Fruit fly (Drosophila melanogaster) whole organism, embryonic: ENCODE results near the gene Cpr67Fb.

Source experiments
- Adf1 ChIP-seq: fragments of 200-800 bp; sonication (Bioruptor generic); IDR thresholded peaks from 2 replicates; pipeline ENCODE4 v1.3.6; 2022; ENCODE audit warnings: missing biosample characterization, missing genetic modification characterization
- Awh ChIP-seq: fragments of 200-800 bp; sonication (Bioruptor generic); IDR thresholded peaks from 2 replicates; pipeline ENCODE4, ENCODE4 v1.3.6; 2022; ENCODE audit warnings: missing biosample characterization, missing genetic modification characterization
- CG10366 ChIP-seq: fragments of 200-800 bp; sonication (Bioruptor generic); IDR thresholded peaks from 2 replicates; pipeline ENCODE4 v1.3.6; 2022; ENCODE audit warnings: missing biosample characterization, missing genetic modification characterization
- CG10431 ChIP-seq: fragments of 200-800 bp; sonication (Bioruptor generic); optimal IDR thresholded peaks from 3 replicates; lab custom pipeline; 2018; ENCODE audit warnings: missing biosample characterization, mild to moderate bottlenecking, missing genetic modification characterization
- CG10979 ChIP-seq: fragments of 200-800 bp; sonication (Bioruptor generic); optimal IDR thresholded peaks from 2 replicates; lab custom pipeline; 2018; ENCODE audit warnings: missing biosample characterization, mild to moderate bottlenecking, missing genetic modification characterization, moderate library complexity
- CG11456 ChIP-seq: fragments of 200-800 bp; sonication (Bioruptor generic); IDR thresholded peaks from 3 replicates; pipeline ENCODE4 v1.3.6; 2022; ENCODE audit warnings: missing biosample characterization, missing genetic modification characterization
- CG11696 ChIP-seq: fragments of 200-800 bp; sonication (Bioruptor generic); IDR thresholded peaks from 2 replicates; pipeline ENCODE4 v1.3.6; 2022; ENCODE audit warnings: missing biosample characterization, missing genetic modification characterization
- CG12104 ChIP-seq: fragments of 200-800 bp; sonication (Bioruptor generic); optimal IDR thresholded peaks from 3 replicates; lab custom pipeline; 2016; ENCODE audit warnings: missing biosample characterization, missing genetic modification characterization
- CG12155 ChIP-seq: fragments of 200-800 bp; sonication (Bioruptor generic); optimal IDR thresholded peaks from 3 replicates; lab custom pipeline; 2016; ENCODE audit warnings: missing biosample characterization, missing genetic modification characterization
- CG12769 ChIP-seq: fragments of 200-800 bp; sonication (Bioruptor generic); optimal IDR thresholded peaks from 2 replicates; lab custom pipeline; 2019; ENCODE audit warnings: missing biosample characterization, mild to moderate bottlenecking, missing genetic modification characterization, moderate library complexity
- CG13123 ChIP-seq: fragments of 200-800 bp; sonication (Bioruptor generic); optimal IDR thresholded peaks from 2 replicates; lab custom pipeline; 2016; ENCODE audit warnings: missing biosample characterization, missing genetic modification characterization
- CG14014 ChIP-seq: fragments of 200-800 bp; sonication (Bioruptor generic); IDR thresholded peaks from 2 replicates; pipeline ENCODE4 v1.3.6; 2022; ENCODE audit warnings: missing biosample characterization, missing genetic modification characterization
- CG15479 ChIP-seq: fragments of 200-800 bp; sonication (Bioruptor generic); optimal IDR thresholded peaks from 3 replicates; lab custom pipeline; 2019; ENCODE audit warnings: missing biosample characterization, mild to moderate bottlenecking, missing genetic modification characterization, moderate library complexity
- CG18599 ChIP-seq: fragments of 200-800 bp; sonication (Bioruptor generic); optimal IDR thresholded peaks from 3 replicates; lab custom pipeline; 2017; ENCODE audit warnings: missing biosample characterization, missing genetic modification characterization, mild to moderate bottlenecking, moderate library complexity, missing genetic modification reagents
- CG2199 ChIP-seq: fragments of 200-800 bp; sonication (Bioruptor generic); IDR thresholded peaks from 3 replicates; pipeline ENCODE4 v1.3.6; 2022; ENCODE audit warnings: missing biosample characterization, missing genetic modification characterization
- CG2712 ChIP-seq: fragments of 200-800 bp; optimal IDR thresholded peaks from 3 replicates; lab custom pipeline; 2019; ENCODE audit warnings: missing biosample characterization, mild to moderate bottlenecking, missing genetic modification characterization, moderate library complexity
- CG32772 ChIP-seq: fragments of 200-800 bp; sonication (Bioruptor generic); IDR thresholded peaks from 2 replicates; pipeline ENCODE4 v1.3.6; 2022; ENCODE audit warnings: missing biosample characterization, missing genetic modification characterization
- CG3995 ChIP-seq: fragments of 200-800 bp; sonication (Bioruptor generic); optimal IDR thresholded peaks from 3 replicates; lab custom pipeline; 2016; ENCODE audit warnings: missing biosample characterization, missing genetic modification characterization
- CG4360 ChIP-seq: fragments of 200-800 bp; sonication (Bioruptor generic); IDR thresholded peaks from 2 replicates; pipeline ENCODE4 v1.3.6; 2022; ENCODE audit warnings: missing biosample characterization, missing genetic modification characterization
- CG4404 ChIP-seq: fragments of 200-800 bp; sonication (Bioruptor generic); IDR thresholded peaks from 2 replicates; pipeline ENCODE4 v1.3.6; 2022; ENCODE audit warnings: missing biosample characterization, missing genetic modification characterization
- CG4730 ChIP-seq: fragments of 200-800 bp; sonication (Bioruptor generic); IDR thresholded peaks from 2 replicates; pipeline ENCODE4 v1.3.6; 2022; ENCODE audit warnings: missing biosample characterization, missing genetic modification characterization
- CG5180 ChIP-seq: fragments of 200-800 bp; sonication (Bioruptor generic); optimal IDR thresholded peaks from 3 replicates; lab custom pipeline; 2017; ENCODE audit warnings: missing biosample characterization, missing genetic modification characterization, mild to moderate bottlenecking, moderate library complexity, missing genetic modification reagents
- CG6791 ChIP-seq: fragments of 200-800 bp; sonication (Bioruptor generic); IDR thresholded peaks from 3 replicates; pipeline ENCODE4 v1.3.6; 2022; ENCODE audit warnings: missing biosample characterization, missing genetic modification characterization; ENCODE audit not compliant: partially characterized antibody
- Dip3 ChIP-seq: fragments of 200-800 bp; sonication (Bioruptor generic); optimal IDR thresholded peaks from 3 replicates; lab custom pipeline; 2016; ENCODE audit warnings: missing biosample characterization, missing genetic modification characterization
- Doc2 ChIP-seq: fragments of 200-800 bp; sonication (Bioruptor generic); IDR thresholded peaks from 2 replicates; pipeline ENCODE4 v1.3.6; 2022; ENCODE audit warnings: missing biosample characterization, missing genetic modification characterization
- Ets65A ChIP-seq: fragments of 200-800 bp; sonication (Bioruptor generic); peaks from one replicate; lab custom pipeline; 2016; ENCODE audit warnings: missing biosample characterization, missing genetic modification characterization
- Max ChIP-seq: fragments of 200-800 bp; sonication (Bioruptor generic); optimal IDR thresholded peaks from 2 replicates; lab custom pipeline; 2016; ENCODE audit warnings: missing biosample characterization, mild to moderate bottlenecking, missing genetic modification characterization
- Neu2 ChIP-seq: fragments of 200-800 bp; sonication (Bioruptor generic); optimal IDR thresholded peaks from 3 replicates; lab custom pipeline; 2016; ENCODE audit warnings: missing biosample characterization, missing genetic modification characterization, borderline replicate concordance
- Oli ChIP-seq: fragments of 200-800 bp; sonication (Bioruptor generic); optimal IDR thresholded peaks from 2 replicates; lab custom pipeline; 2018; ENCODE audit warnings: missing biosample characterization, mild to moderate bottlenecking, missing genetic modification characterization, moderate library complexity
- Rfx ChIP-seq: fragments of 200-800 bp; sonication (Bioruptor generic); IDR thresholded peaks from 2 replicates; pipeline ENCODE4 v1.3.6; 2022; ENCODE audit warnings: missing biosample characterization, missing genetic modification characterization
- Stat92E ChIP-seq, 3 experiments: fragments of >200 bp in 2 of 3; fragments of 200-800 bp in 1 of 3; sonication (Bioruptor generic) in 1 of 3; optimal IDR thresholded peaks; 2 replicates each; lab custom pipeline; 2017 to 2019; ENCODE audit warnings: missing biosample characterization in 3 of 3, missing genetic modification characterization in 3 of 3, mild to moderate bottlenecking in 1 of 3, moderate library complexity in 1 of 3
- ap ChIP-seq: fragments of 200-800 bp; sonication (Bioruptor generic); IDR thresholded peaks from 2 replicates; pipeline ENCODE4 v1.3.6; 2022; ENCODE audit warnings: missing biosample characterization, missing genetic modification characterization
- cg ChIP-seq: fragments of 200-800 bp; sonication (Bioruptor generic); optimal IDR thresholded peaks from 3 replicates; lab custom pipeline; 2019; ENCODE audit warnings: missing biosample characterization, mild to moderate bottlenecking, missing genetic modification characterization, moderate library complexity
- ci ChIP-seq: fragments of 200-800 bp; sonication (Bioruptor generic); IDR thresholded peaks from 3 replicates; pipeline ENCODE4 v1.3.6; 2022; ENCODE audit warnings: missing biosample characterization, missing genetic modification characterization
- crol ChIP-seq: fragments of 200-800 bp; sonication (Bioruptor generic); IDR thresholded peaks from 2 replicates; pipeline ENCODE4 v1.3.6; 2022; ENCODE audit warnings: missing biosample characterization, missing genetic modification characterization
- dpn ChIP-seq, 2 experiments: fragments of 200-800 bp; sonication (Bioruptor generic); optimal IDR thresholded peaks; 3 replicates each; lab custom pipeline; 2016; ENCODE audit warnings: missing biosample characterization in 2 of 2, missing genetic modification characterization in 2 of 2
- en ChIP-seq: fragments of 200-800 bp; sonication (Bioruptor generic); optimal IDR thresholded peaks from 2 replicates; lab custom pipeline; 2016; ENCODE audit warnings: missing biosample characterization, missing genetic modification characterization
- esg ChIP-seq: fragments of 200-800 bp; sonication (Bioruptor generic); conservative IDR thresholded peaks from 2 replicates; pipeline ENCODE4 v1.3.6; 2022; ENCODE audit warnings: missing biosample characterization, missing genetic modification characterization
- exex ChIP-seq: fragments of 200-800 bp; sonication (Bioruptor generic); optimal IDR thresholded peaks from 4 replicates; lab custom pipeline; 2018; ENCODE audit warnings: missing biosample characterization, mild to moderate bottlenecking, missing genetic modification characterization, moderate library complexity
- fd64A ChIP-seq: fragments of 200-800 bp; sonication (Bioruptor generic); optimal IDR thresholded peaks from 3 replicates; lab custom pipeline; 2018; ENCODE audit warnings: missing biosample characterization, mild to moderate bottlenecking, missing genetic modification characterization
- fd96Cb ChIP-seq: fragments of 200-800 bp; sonication (Bioruptor generic); optimal IDR thresholded peaks from 2 replicates; lab custom pipeline; 2018; ENCODE audit warnings: missing biosample characterization, mild to moderate bottlenecking, missing genetic modification characterization, moderate library complexity
- ken ChIP-seq: fragments of 200-800 bp; sonication (Bioruptor generic); IDR thresholded peaks from 3 replicates; pipeline ENCODE4 v1.3.6; 2022; ENCODE audit warnings: missing biosample characterization, missing genetic modification characterization
- kni ChIP-seq: fragments of 200-800 bp; sonication (Bioruptor generic); optimal IDR thresholded peaks from 3 replicates; lab custom pipeline; 2017; ENCODE audit warnings: mild to moderate bottlenecking, missing biosample characterization, missing genetic modification reagents, missing genetic modification characterization
- row ChIP-seq: fragments of 200-800 bp; sonication (Bioruptor generic); IDR thresholded peaks from 3 replicates; pipeline ENCODE4 v1.3.6; 2022; ENCODE audit warnings: missing biosample characterization, missing genetic modification characterization
- sd ChIP-seq: fragments of 200-800 bp; sonication (Bioruptor generic); optimal IDR thresholded peaks from 3 replicates; lab custom pipeline; 2018; ENCODE audit warnings: missing biosample characterization, mild to moderate bottlenecking, missing genetic modification characterization, moderate library complexity
- sens ChIP-seq: fragments of 200-800 bp; sonication (Bioruptor generic); peaks from one replicate; lab custom pipeline; 2016; ENCODE audit warnings: missing biosample characterization, missing genetic modification characterization
- so ChIP-seq: fragments of 200-800 bp; sonication (Bioruptor generic); IDR thresholded peaks from 3 replicates; pipeline ENCODE4 v1.3.6; 2022; ENCODE audit warnings: missing biosample characterization, missing genetic modification characterization
- stwl ChIP-seq: fragments of 200-800 bp; sonication (Bioruptor generic); optimal IDR thresholded peaks from 3 replicates; lab custom pipeline; 2018; ENCODE audit warnings: missing biosample characterization, mild to moderate bottlenecking, missing genetic modification characterization, moderate library complexity

The Cpr67Fb gene

DNA sequence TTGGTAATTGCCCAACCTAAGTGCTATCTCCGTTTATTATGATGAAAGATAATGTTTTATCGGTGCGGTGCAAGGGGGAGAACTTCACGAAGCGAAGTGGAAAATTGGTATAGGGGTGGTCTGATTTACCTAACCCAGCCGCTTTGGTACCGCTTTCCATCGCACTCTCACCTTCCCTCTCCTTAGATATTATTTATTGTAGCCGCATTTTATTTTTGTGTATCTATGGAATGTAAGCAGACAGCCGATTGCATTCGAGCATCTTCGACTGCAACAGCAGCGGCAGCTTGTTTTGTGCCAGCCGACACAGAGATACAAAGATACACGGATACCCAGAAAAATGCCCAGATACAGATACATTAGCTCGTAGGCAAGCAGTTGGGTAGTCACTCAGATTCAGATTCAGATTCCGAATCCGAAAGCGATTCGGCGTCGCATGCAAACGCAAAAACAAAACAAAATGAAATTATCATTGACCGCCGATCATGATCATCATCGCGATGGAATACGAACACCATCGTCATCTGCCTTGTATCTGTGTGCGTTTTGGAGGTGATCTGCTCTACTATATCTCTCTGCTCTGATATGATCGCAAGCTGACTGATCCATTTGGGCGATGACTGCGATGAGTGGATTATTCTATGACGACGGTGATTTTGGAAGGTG lies 45.1 kb upstream of the Cpr67Fb start (continued):
- 0 out of 2 replicates have a peak, but pooled peaks have one; percentile 18 for TF ChIP-seq Awh (GFP tag; lab: Robert Waterston, UW)
- TF ChIP-seq CG12769 (tag; lab: Kevin White, UChicago) = peak; percentile 33
- no peak for TF ChIP-seq ken (GFP tag; lab: Robert Waterston, UW)
- peak; percentile 65 for TF ChIP-seq cg (GFP tag; lab: Kevin White, UChicago)
- 0 out of 2 replicates have a peak, but pooled peaks have one; percentile 20 for TF ChIP-seq Rfx (GFP tag; lab: Robert Waterston, UW)
- TF ChIP-seq CG2199 = peak; percentile 95
- peak in 1 of 3 experiments; percentile 73 for TF ChIP-seq Stat92E (GFP tag; optimal IDR thresholded peaks at IDR 0.05; lab: Kevin White, UChicago)
- TF ChIP-seq stwl = no peak
- peak; percentile 53 for TF ChIP-seq kni
- TF ChIP-seq so (GFP tag; lab: Robert Waterston, UW) = peak; percentile 32; the same call in 1 of the 3 replicates
- 0 out of 3 replicates have a peak, but pooled peaks have one; percentile 18 for TF ChIP-seq ci (GFP tag; lab: Robert Waterston, UW)
- peak; percentile 82 for TF ChIP-seq CG15479 (GFP tag; lab: Kevin White, UChicago)
- peak; percentile 54; the same call in 2 of the 3 replicates for TF ChIP-seq CG6791 (GFP tag; lab: Robert Waterston, UW)
- no peak for TF ChIP-seq exex (tag; lab: Kevin White, UChicago)
- peak; percentile 17 for TF ChIP-seq CG5180 (GFP tag; lab: Kevin White, UChicago)
- TF ChIP-seq sens (GFP tag; lab: Kevin White, UChicago) = peak; percentile 60
- TF ChIP-seq crol (GFP tag; lab: Robert Waterston, UW) = 0 out of 2 replicates have a peak, but pooled peaks have one; percentile 8
- no peak for TF ChIP-seq CG4404 (GFP tag; lab: Robert Waterston, UW)
- TF ChIP-seq Adf1 (GFP tag; lab: Robert Waterston, UW) = no peak
- no peak for TF ChIP-seq Dip3
- TF ChIP-seq sd (tag; lab: Kevin White, UChicago) = peak; percentile 70
- TF ChIP-seq CG18599 (GFP tag; lab: Kevin White, UChicago) = peak; percentile 13
- peak; percentile 67 for TF ChIP-seq Ets65A (GFP tag; lab: Kevin White, UChicago)

DNA sequence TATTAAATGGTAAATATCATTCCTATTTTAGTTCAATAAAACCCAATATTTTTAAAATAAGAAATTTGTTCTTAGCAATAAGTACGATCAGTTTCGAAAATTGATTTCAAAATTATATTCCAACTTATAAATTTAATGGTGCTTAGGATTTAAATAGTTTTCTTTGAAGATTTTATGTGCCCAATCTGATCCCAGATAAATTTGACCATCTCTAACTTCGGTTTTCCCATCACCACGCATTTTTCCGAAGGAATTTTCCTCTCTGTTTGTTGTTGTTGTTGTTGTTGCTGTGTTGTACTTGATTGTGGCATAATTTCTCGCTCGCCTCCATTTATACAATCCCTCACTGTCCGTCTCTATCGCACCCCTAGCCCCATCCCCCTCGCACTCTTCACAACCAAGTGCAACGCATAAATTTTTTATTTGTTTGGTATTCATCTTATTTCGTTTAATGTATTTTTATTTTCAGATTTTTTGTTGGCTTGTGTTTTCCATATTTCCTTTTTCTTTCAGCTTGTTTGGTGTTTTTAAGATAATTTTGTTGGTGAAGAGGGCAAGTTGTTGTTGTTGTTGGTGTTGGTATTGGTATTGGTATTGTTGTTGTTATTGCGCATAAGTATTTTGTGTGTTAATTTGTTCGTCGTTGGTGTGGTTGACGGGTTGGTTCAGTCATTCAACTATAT lies 44.2 kb upstream of the Cpr67Fb start:
- TF ChIP-seq fd96Cb (tag; lab: Kevin White, UChicago) (no peak), row (GFP tag; lab: Robert Waterston, UW) (peak; percentile 49; the same call in 2 of the 3 replicates), esg (peak; percentile 22; the same call in 1 of the 2 replicates), CG11696 (GFP tag; lab: Robert Waterston, UW) (no peak), CG4360 (GFP tag; lab: Robert Waterston, UW) (peak; percentile 96), CG4730 (GFP tag; lab: Robert Waterston, UW) (no peak), ap (no peak), CG14014 (GFP tag; lab: Robert Waterston, UW) (peak; percentile 34; the same call in 1 of the 2 replicates), CG12155 (GFP tag; lab: Kevin White, UChicago) (no peak), kni (peak; percentile 78), Max (no peak), CG10431 (GFP tag; lab: Kevin White, UChicago) (no peak), CG13123 (GFP tag; lab: Kevin White, UChicago) (peak; percentile 2), CG2712 (tag; lab: Kevin White, UChicago) (peak; percentile 63), fd64A (GFP tag; lab: Kevin White, UChicago) (no peak), Oli (tag; lab: Kevin White, UChicago) (peak; percentile 10), en (GFP tag; lab: Kevin White, UChicago) (no peak), CG11456 (GFP tag; lab: Robert Waterston, UW) (no peak), CG10366 (GFP tag; lab: Robert Waterston, UW) (peak; percentile 15; the same call in 1 of the 2 replicates), dpn (GFP tag; optimal IDR thresholded peaks at IDR 0.05; lab: Kevin White, UChicago) (peak; percentile 15 to 26), CG10979 (tag; lab: Kevin White, UChicago) (peak; percentile 62), Neu2 (GFP tag; lab: Kevin White, UChicago) (no peak), CG32772 (GFP tag; lab: Robert Waterston, UW) (0 out of 2 replicates have a peak, but pooled peaks have one; percentile 17), Doc2 (no peak), CG12104 (GFP tag; lab: Kevin White, UChicago) (peak; percentile 32), CG3995 (GFP tag; lab: Kevin White, UChicago) (no peak)
